Fruit fly (Drosophila melanogaster): ENCODE results near the gene Cp15.

Cp15 gene

DNA sequence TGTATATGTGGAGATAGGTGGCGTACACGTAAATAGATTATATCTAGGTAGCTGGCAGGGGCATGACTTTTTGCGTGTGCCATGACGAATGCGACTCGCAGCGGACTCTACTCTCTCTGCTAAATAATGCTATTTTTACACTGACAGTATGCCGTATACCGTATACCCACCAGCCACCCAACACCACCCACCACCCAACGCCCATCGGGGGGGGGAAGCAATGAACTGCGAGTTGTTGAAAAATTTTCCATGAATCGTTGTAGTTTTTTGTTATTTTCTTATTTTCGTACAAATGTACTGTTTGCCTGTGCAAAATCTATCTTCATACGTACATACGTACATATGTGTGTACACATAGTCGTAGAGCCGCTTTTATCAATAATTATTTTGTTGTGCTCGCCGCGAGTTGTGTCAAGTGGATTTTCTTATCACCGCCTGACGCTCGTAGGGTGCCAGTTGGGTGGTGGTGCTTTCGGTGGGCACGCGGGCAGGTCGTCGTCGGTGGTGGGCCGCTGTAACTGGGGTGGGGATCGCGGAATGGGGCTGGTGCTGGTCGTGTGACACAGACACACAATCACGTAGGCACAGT, 28.1 kb upstream of the Cp15 start:
- TF ChIP-seq dl (GFP tag; optimal IDR thresholded peaks at IDR 0.05; ENCODE audit: insufficient read depth in 1 of 2, partially characterized antibody in 2 of 2) (no peak), brk (GFP tag; optimal IDR thresholded peaks at IDR 0.05) (no peak), Rel (GFP tag; optimal IDR thresholded peaks at IDR 0.05) (no peak), Rel (tag; optimal IDR thresholded peaks at IDR 0.05) (peak; percentile 78), br (GFP tag; optimal IDR thresholded peaks at IDR 0.05) (no peak), Hr83 (GFP tag; optimal IDR thresholded peaks at IDR 0.05; ENCODE audit: poor library complexity, severe bottlenecking) (peak; percentile 66), sv (GFP tag; optimal IDR thresholded peaks at IDR 0.05) (no peak), N (GFP tag; optimal IDR thresholded peaks at IDR 0.05) (no peak), h (GFP tag; optimal IDR thresholded peaks at IDR 0.05) (peak; percentile 80)

DNA sequence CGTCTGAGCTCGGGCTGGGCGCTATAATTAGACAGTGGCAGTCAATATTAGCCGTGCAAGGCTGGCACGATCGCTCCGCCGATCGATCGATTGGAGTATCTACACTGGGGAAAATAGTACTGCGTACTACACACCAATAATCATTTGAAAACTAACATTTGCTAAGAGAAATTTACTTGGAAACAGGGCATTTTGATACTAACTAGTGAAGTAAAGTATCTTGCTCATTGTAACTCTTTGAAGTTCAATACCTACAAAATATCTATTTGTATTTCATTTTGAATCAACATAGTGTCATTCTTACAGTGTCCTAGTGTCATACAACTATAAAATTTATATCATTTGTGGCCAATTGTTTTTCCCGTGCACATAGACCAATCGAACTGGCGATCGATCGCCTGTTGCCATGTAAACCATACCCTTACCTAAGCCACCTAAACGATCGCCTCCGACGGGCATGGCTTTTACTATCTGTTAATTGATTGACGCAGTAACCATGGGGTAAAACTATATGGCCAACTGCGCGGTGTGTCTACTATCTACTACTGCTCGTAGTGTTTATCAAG, 27.6 kb upstream of the Cp15 start:
- peak; percentile 34 for TF ChIP-seq h (GFP tag; optimal IDR thresholded peaks at IDR 0.05)
- TF ChIP-seq Hr78 (GFP tag; optimal IDR thresholded peaks at IDR 0.05) = no peak
- peak; percentile 70 for TF ChIP-seq sv (GFP tag; optimal IDR thresholded peaks at IDR 0.05)
- peak; percentile 81 for TF ChIP-seq fru (GFP tag; optimal IDR thresholded peaks at IDR 0.05)
- TF ChIP-seq ey (GFP tag; optimal IDR thresholded peaks at IDR 0.05) = peak; percentile 80
- no peak for TF ChIP-seq GATAd (GFP tag; optimal IDR thresholded peaks at IDR 0.05)
- TF ChIP-seq sage (GFP tag; optimal IDR thresholded peaks at IDR 0.05) = no peak
- no peak for TF ChIP-seq CG32264 (GFP tag; optimal IDR thresholded peaks at IDR 0.05)
- no peak for TF ChIP-seq lola (GFP tag; optimal IDR thresholded peaks at IDR 0.05)
- TF ChIP-seq Dfd (GFP tag; optimal IDR thresholded peaks at IDR 0.05) = no peak
- no peak for TF ChIP-seq Abd-B (GFP tag; optimal IDR thresholded peaks at IDR 0.05)
- TF ChIP-seq Mio (GFP tag; optimal IDR thresholded peaks at IDR 0.05) = no peak
- no peak for TF ChIP-seq tai (GFP tag; optimal IDR thresholded peaks at IDR 0.05)
- TF ChIP-seq Jra (GFP tag; optimal IDR thresholded peaks at IDR 0.05) = no peak
- TF ChIP-seq br (GFP tag; optimal IDR thresholded peaks at IDR 0.05) = peak; percentile 62
- peak; percentile 73 for TF ChIP-seq OdsH (GFP tag; optimal IDR thresholded peaks at IDR 0.05)
- no peak for TF ChIP-seq dsf (GFP tag; optimal IDR thresholded peaks at IDR 0.05; ENCODE audit: borderline replicate concordance)
- TF ChIP-seq rgr (GFP tag; optimal IDR thresholded peaks at IDR 0.05) = peak; percentile 78
- TF ChIP-seq Vsx2 (GFP tag; optimal IDR thresholded peaks at IDR 0.05; ENCODE audit: partially characterized antibody) = no peak
- peak; percentile 29 for TF ChIP-seq Sp1 (GFP tag; optimal IDR thresholded peaks at IDR 0.05)
- no peak for TF ChIP-seq Hr83 (GFP tag; optimal IDR thresholded peaks at IDR 0.05; ENCODE audit: poor library complexity, severe bottlenecking)
- no peak for TF ChIP-seq CG9705 (GFP tag; optimal IDR thresholded peaks at IDR 0.05)
- TF ChIP-seq Myc (optimal IDR thresholded peaks at IDR 0.05) = no peak
- no peak for TF ChIP-seq Rel (GFP tag; optimal IDR thresholded peaks at IDR 0.05)
- no peak for TF ChIP-seq Rel (tag; optimal IDR thresholded peaks at IDR 0.05)
- no peak for TF ChIP-seq jim (GFP tag; optimal IDR thresholded peaks at IDR 0.05)
- TF ChIP-seq psq (GFP tag; optimal IDR thresholded peaks at IDR 0.05) = peak; percentile 51
- TF ChIP-seq N (GFP tag; optimal IDR thresholded peaks at IDR 0.05) = no peak
- TF ChIP-seq brk (GFP tag; optimal IDR thresholded peaks at IDR 0.05) = no peak
- TF ChIP-seq Hnf4 (GFP tag; optimal IDR thresholded peaks at IDR 0.05) = no peak
- TF ChIP-seq HLH106 (tag; optimal IDR thresholded peaks at IDR 0.05) = peak; percentile 34
- no peak for TF ChIP-seq dl (GFP tag; optimal IDR thresholded peaks at IDR 0.05; ENCODE audit: insufficient read depth in 1 of 2, partially characterized antibody in 2 of 2)
- TF ChIP-seq usp (GFP tag; optimal IDR thresholded peaks at IDR 0.05) = no peak
- TF ChIP-seq woc (GFP tag; optimal IDR thresholded peaks at IDR 0.05) = no peak
- TF ChIP-seq CrebA (GFP tag; optimal IDR thresholded peaks at IDR 0.05; ENCODE audit: borderline replicate concordance) = no peak
- no peak for TF ChIP-seq pan (optimal IDR thresholded peaks at IDR 0.05)
- peak in 1 of 2 experiments; percentile 58 for TF ChIP-seq foxo (GFP tag; optimal IDR thresholded peaks at IDR 0.05)
- no peak for TF ChIP-seq dmrt93B (GFP tag; optimal IDR thresholded peaks at IDR 0.05)
- no peak for TF ChIP-seq Dif (GFP tag; optimal IDR thresholded peaks at IDR 0.05; ENCODE audit: partially characterized antibody)

Measured in whole organism, wandering third instar larva.